Worm (Caenorhabditis elegans) whole organism, late embryonic: ENCODE measurements around the gene rgs-2.

ENCODE experiments used
- C08G9.2 ChIP-seq: sonication (generic microtip); optimal IDR thresholded peaks from 2 replicates; lab custom pipeline; 2016; ENCODE audit warnings: mild to moderate bottlenecking, missing genetic modification characterization, moderate library complexity, missing compliant biosample characterization
- K09A11.1 ChIP-seq: sonication (generic microtip); optimal IDR thresholded peaks from 2 replicates; lab custom pipeline; 2017; ENCODE audit warnings: antibody characterized with exemption, mild to moderate bottlenecking, missing genetic modification characterization, missing compliant biosample characterization; ENCODE audit not compliant: insufficient read depth
- Y22D7AL.16 ChIP-seq: sonication (generic microtip); optimal IDR thresholded peaks from 2 replicates; lab custom pipeline; 2016; ENCODE audit warnings: missing genetic modification characterization, missing compliant biosample characterization
- ahr-1 ChIP-seq: sonication (generic microtip); optimal IDR thresholded peaks from 2 replicates; lab custom pipeline; 2016; ENCODE audit warnings: missing genetic modification characterization, missing compliant biosample characterization
- ceh-24 ChIP-seq: sonication (generic microtip); optimal IDR thresholded peaks from 2 replicates; lab custom pipeline; 2016; ENCODE audit warnings: mild to moderate bottlenecking, missing genetic modification characterization, missing compliant biosample characterization
- ceh-30 ChIP-seq: fragments of 150-350 bp; optimal IDR thresholded peaks from 2 replicates; lab custom pipeline; 2014; ENCODE audit warnings: missing biosample characterization, missing genetic modification characterization
- ceh-34 ChIP-seq: sonication (generic microtip); optimal IDR thresholded peaks from 2 replicates; lab custom pipeline; 2016; ENCODE audit warnings: mild to moderate bottlenecking, missing genetic modification characterization, missing compliant biosample characterization
- ceh-45 ChIP-seq: fragments of 200-800 bp; sonication (Bioruptor generic); IDR thresholded peaks from 2 replicates; pipeline ENCODE4 v1.3.6; 2022; ENCODE audit warnings: missing genetic modification reagents, missing genetic modification characterization, missing compliant biosample characterization
- ceh-9 ChIP-seq: sonication (generic microtip); optimal IDR thresholded peaks from 2 replicates; lab custom pipeline; 2016; ENCODE audit warnings: mild to moderate bottlenecking, missing genetic modification characterization, inconsistent platforms, missing compliant biosample characterization
- dmd-4 ChIP-seq: sonication (generic microtip); optimal IDR thresholded peaks from 2 replicates; lab custom pipeline; 2016; ENCODE audit warnings: borderline replicate concordance, missing genetic modification characterization, missing compliant biosample characterization
- dve-1 ChIP-seq: sonication (generic microtip); optimal IDR thresholded peaks from 2 replicates; lab custom pipeline; 2017; ENCODE audit warnings: antibody characterized with exemption, mild to moderate bottlenecking, missing genetic modification characterization, missing compliant biosample characterization
- elt-2 ChIP-seq: sonication (generic microtip); optimal IDR thresholded peaks from 2 replicates; lab custom pipeline; 2016; ENCODE audit warnings: missing genetic modification reagents, missing genetic modification characterization, missing compliant biosample characterization
- eyg-1 ChIP-seq: sonication (generic microtip); optimal IDR thresholded peaks from 2 replicates; lab custom pipeline; 2016; ENCODE audit warnings: missing genotype, missing genetic modification characterization, missing compliant biosample characterization
- fkh-10 ChIP-seq: fragments of 150-350 bp; optimal IDR thresholded peaks from 2 replicates; lab custom pipeline; 2014; ENCODE audit warnings: missing biosample characterization, missing genetic modification reagents, missing genetic modification characterization
- fkh-6 ChIP-seq: sonication (generic microtip); optimal IDR thresholded peaks from 2 replicates; lab custom pipeline; 2016; ENCODE audit warnings: missing genetic modification characterization, missing compliant biosample characterization
- hlh-30 ChIP-seq: sonication (generic microtip); optimal IDR thresholded peaks from 2 replicates; lab custom pipeline; 2017; ENCODE audit warnings: antibody characterized with exemption, missing genetic modification characterization, missing compliant biosample characterization; ENCODE audit not compliant: insufficient read depth
- hlh-6 ChIP-seq: sonication (generic microtip); optimal IDR thresholded peaks from 2 replicates; lab custom pipeline; 2016; ENCODE audit warnings: missing genotype, missing genetic modification characterization, missing compliant biosample characterization
- hlh-8 ChIP-seq: sonication (generic microtip); optimal IDR thresholded peaks from 2 replicates; lab custom pipeline; 2016; ENCODE audit warnings: missing genotype, missing genetic modification characterization, missing compliant biosample characterization
- lim-6 ChIP-seq: sonication (generic microtip); optimal IDR thresholded peaks from 2 replicates; lab custom pipeline; 2016; ENCODE audit warnings: missing genetic modification characterization, missing compliant biosample characterization
- lin-11 ChIP-seq: fragments of 200-800 bp; sonication (Bioruptor generic); optimal IDR thresholded peaks from 2 replicates; lab custom pipeline; 2018; ENCODE audit warnings: mild to moderate bottlenecking, missing genetic modification characterization, missing compliant biosample characterization
- madf-2 ChIP-seq: sonication (generic microtip); optimal IDR thresholded peaks from 2 replicates; lab custom pipeline; 2017; ENCODE audit warnings: missing genetic modification characterization, missing compliant biosample characterization
- nfya-1 ChIP-seq: sonication (generic microtip); optimal IDR thresholded peaks from 2 replicates; lab custom pipeline; 2017; ENCODE audit warnings: missing genetic modification characterization, mild to moderate bottlenecking, missing compliant biosample characterization, antibody characterized with exemption, moderate library complexity
- npax-4 ChIP-seq: sonication (generic microtip); optimal IDR thresholded peaks from 2 replicates; lab custom pipeline; 2016; ENCODE audit warnings: missing genetic modification characterization, missing compliant biosample characterization
- odd-2 ChIP-seq: sonication (generic microtip); optimal IDR thresholded peaks from 2 replicates; lab custom pipeline; 2017; ENCODE audit warnings: antibody characterized with exemption, mild to moderate bottlenecking, missing genetic modification characterization, missing compliant biosample characterization
- rnt-1 ChIP-seq: sonication (generic microtip); optimal IDR thresholded peaks from 2 replicates; lab custom pipeline; 2016; ENCODE audit warnings: missing genetic modification characterization, missing compliant biosample characterization
- sdc-2 ChIP-seq: sonication (generic microtip); optimal IDR thresholded peaks from 2 replicates; lab custom pipeline; 2016; ENCODE audit warnings: missing genotype, missing genetic modification characterization, missing compliant biosample characterization
- sox-4 ChIP-seq: sonication (generic microtip); optimal IDR thresholded peaks from 2 replicates; lab custom pipeline; 2017; ENCODE audit warnings: mild to moderate bottlenecking, missing genetic modification characterization, inconsistent platforms, missing compliant biosample characterization
- tbx-2 ChIP-seq: sonication (generic microtip); optimal IDR thresholded peaks from 2 replicates; lab custom pipeline; 2016; ENCODE audit warnings: missing genetic modification characterization, missing compliant biosample characterization
- ttx-3 ChIP-seq: sonication (generic microtip); optimal IDR thresholded peaks from 2 replicates; lab custom pipeline; 2016; ENCODE audit warnings: missing genetic modification reagents, missing genetic modification characterization, missing compliant biosample characterization
- unc-42 ChIP-seq: sonication (generic microtip); optimal IDR thresholded peaks from 2 replicates; lab custom pipeline; 2016; ENCODE audit warnings: missing genotype, missing genetic modification characterization, missing compliant biosample characterization
- unc-55 ChIP-seq: sonication (generic microtip); optimal IDR thresholded peaks from 2 replicates; lab custom pipeline; 2017; ENCODE audit warnings: missing biosample characterization, missing genetic modification reagents, missing genetic modification characterization

Gene rgs-2

ce11 chrX:12730075-12730474, 17.6 kb downstream of the rgs-2 start:
- no peak for TF ChIP-seq ceh-9
- TF ChIP-seq sdc-2 (tag; lab: Kevin White, UChicago), result peak; percentile 96
- no peak for TF ChIP-seq Y22D7AL.16 (tag; lab: Kevin White, UChicago)
- TF ChIP-seq ceh-24, result no peak
- TF ChIP-seq elt-2 (tag; lab: Kevin White, UChicago), result peak; percentile 11
- TF ChIP-seq ceh-30 (tag; lab: Kevin White, UChicago), result no peak
- no peak for TF ChIP-seq unc-42 (tag; lab: Kevin White, UChicago)
- TF ChIP-seq, all 69 proteins: peak for 2

DNA sequence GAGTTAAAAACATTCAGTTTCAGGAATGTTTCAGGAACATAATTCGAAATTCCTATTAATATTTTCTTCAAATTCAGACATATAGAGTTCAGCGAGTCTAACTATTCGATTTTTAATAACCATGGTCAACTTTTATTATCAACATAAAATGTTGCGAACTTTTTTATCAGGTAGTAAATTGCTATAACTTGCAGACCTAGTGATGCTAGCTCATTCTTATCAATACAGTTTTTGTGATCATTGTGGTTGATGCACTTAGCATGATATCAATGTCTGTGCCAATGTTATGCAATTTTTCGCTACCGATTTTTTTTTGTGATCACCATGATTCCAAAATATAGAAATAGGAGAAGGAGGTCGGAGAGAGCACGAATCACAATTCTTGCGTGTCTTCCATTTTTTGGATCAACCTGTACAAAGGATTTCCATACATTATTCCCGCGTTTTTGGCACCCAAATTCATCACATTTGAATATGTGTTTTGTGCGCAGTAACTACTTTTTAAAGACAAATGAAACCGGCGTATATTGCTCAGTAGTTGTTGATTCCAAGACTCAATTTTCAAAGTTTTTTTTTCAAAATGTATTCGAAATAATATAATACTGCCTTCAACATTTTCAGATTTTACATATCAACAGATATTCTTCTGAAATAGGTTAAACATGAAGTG, 18.9 kb downstream of the rgs-2 start, which contains the start of gene pgp-12:
Gene pgp-12 (plus strand): TSS at position 620 of the 670 bp plus-strand sequence.
- TF ChIP-seq fkh-10 (GFP tag; lab: Kevin White, UChicago) (no peak), ceh-45 (GFP tag; lab: Robert Waterston, UW) (no peak), ttx-3 (tag; lab: Kevin White, UChicago) (no peak), fkh-6 (tag; lab: Kevin White, UChicago) (no peak), hlh-6 (tag; lab: Kevin White, UChicago) (no peak), ceh-34 (tag; lab: Kevin White, UChicago) (no peak), C08G9.2 (no peak), unc-55 (GFP tag; lab: Kevin White, UChicago) (no peak), rnt-1 (tag; lab: Kevin White, UChicago) (no peak), lim-6 (tag; lab: Kevin White, UChicago) (no peak)

DNA sequence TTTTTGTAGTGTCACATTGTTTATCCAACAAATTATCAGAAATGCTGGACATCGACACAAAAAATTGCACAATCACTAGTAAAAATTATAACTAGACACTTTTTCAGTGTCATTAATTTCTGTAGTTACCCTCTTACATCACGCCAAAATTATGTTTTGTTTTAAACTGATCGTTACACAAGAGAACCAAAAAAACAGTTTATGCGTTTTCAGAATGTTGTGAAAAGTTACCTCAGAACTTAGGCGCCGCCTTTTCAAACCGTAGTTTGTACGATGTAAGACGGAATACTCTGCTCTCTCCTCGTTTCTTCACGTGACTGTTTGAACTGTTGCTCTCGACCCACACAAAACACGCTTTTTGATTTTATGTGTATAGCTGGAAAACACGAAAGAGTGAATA, 26.0 kb downstream of the rgs-2 start, which contains the start of gene pgp-13:
Gene pgp-13 (plus strand): TSS at position 301 of the 400 bp plus-strand sequence.
- TF ChIP-seq nfya-1 (tag; lab: Kevin White, UChicago) (no peak), tbx-2 (tag; lab: Kevin White, UChicago) (no peak), unc-42 (tag; lab: Kevin White, UChicago) (no peak), lin-11 (no peak), sdc-2 (tag; lab: Kevin White, UChicago) (no peak), Y22D7AL.16 (tag; lab: Kevin White, UChicago) (no peak), ahr-1 (tag; lab: Kevin White, UChicago) (no peak), C08G9.2 (no peak), odd-2 (tag; lab: Kevin White, UChicago) (no peak), ceh-30 (tag; lab: Kevin White, UChicago) (no peak)

ce11 chrX:12749530-12750240, 37.2 kb downstream of the rgs-2 start, which contains the start of gene pgp-14:
Gene pgp-14, minus strand, starts transcription at chrX:12749580.
- TF ChIP-seq dve-1 (tag; lab: Kevin White, UChicago) (no peak), sdc-2 (tag; lab: Kevin White, UChicago) (peak; percentile 1)
- TF ChIP-seq, all 69 proteins: peak for 1

DNA sequence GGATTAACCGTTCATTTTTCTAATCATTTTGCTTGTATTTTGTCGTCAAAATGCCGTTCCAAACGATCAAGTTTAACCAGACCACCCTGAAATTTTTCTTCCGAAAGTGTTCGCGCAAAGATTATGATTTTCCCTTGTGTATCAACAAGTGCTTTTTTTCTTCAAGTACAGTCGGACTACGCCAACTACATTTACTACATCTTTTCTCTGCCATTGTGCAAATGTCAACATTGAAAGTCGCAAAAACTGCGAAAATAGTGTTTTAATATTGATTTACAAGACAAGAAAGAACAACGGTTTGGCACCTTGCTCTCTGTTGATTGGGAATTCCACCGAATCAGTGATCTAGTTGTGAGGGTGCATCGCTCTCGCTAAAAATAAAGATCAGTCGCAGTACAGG, 38.4 kb downstream of the rgs-2 start:
- TF ChIP-seq ceh-45 (GFP tag; lab: Robert Waterston, UW), result no peak
- no peak for TF ChIP-seq npax-4 (tag; lab: Kevin White, UChicago)
- TF ChIP-seq ahr-1 (tag; lab: Kevin White, UChicago), result no peak
- TF ChIP-seq K09A11.1 (tag; lab: Kevin White, UChicago), result no peak

- no peak for TF ChIP-seq hlh-8
- TF ChIP-seq sox-4 (tag; lab: Kevin White, UChicago), result no peak
- no peak for TF ChIP-seq fkh-6 (tag; lab: Kevin White, UChicago)
- TF ChIP-seq dmd-4 (tag; lab: Kevin White, UChicago), result no peak
- TF ChIP-seq madf-2 (tag; lab: Kevin White, UChicago), result no peak
- no peak for TF ChIP-seq eyg-1 (tag; lab: Kevin White, UChicago)
- TF ChIP-seq hlh-30, result no peak
- TF ChIP-seq, all 69 proteins: peak for 0
These were observed 41.6 kb downstream of the rgs-2 start for ce11 chrX:12754043-12754442.
